Fruit fly (Drosophila melanogaster): ENCODE results near the gene CG11891.

- no peak for TF ChIP-seq Hr96 (GFP tag; optimal IDR thresholded peaks at IDR 0.05)
- no peak for TF ChIP-seq pad (GFP tag; optimal IDR thresholded peaks at IDR 0.05)
- no peak for TF ChIP-seq CG14711 (tag; optimal IDR thresholded peaks at IDR 0.05)
- TF ChIP-seq kay (GFP tag; ENCODE audit: borderline replicate concordance): no peak
- TF ChIP-seq CG7045 (GFP tag; optimal IDR thresholded peaks at IDR 0.05): no peak
- no peak for TF ChIP-seq toe (GFP tag; optimal IDR thresholded peaks at IDR 0.05)
- no peak for TF ChIP-seq Crg-1 (GFP tag; optimal IDR thresholded peaks at IDR 0.05)
- TF ChIP-seq Mnt (GFP tag; optimal IDR thresholded peaks at IDR 0.05): no peak
- no peak for TF ChIP-seq ovo (GFP tag; optimal IDR thresholded peaks at IDR 0.05)
- no peak for TF ChIP-seq cnc (optimal IDR thresholded peaks at IDR 0.05)
- TF ChIP-seq bab1 (GFP tag; optimal IDR thresholded peaks at IDR 0.05): no peak
Measured at dm6 chr3R:25235362-25235761, 34.6 kb upstream of the CG11891 start, which contains the start of gene Sil1.

Data from whole organism, adult.